Worm (Caenorhabditis elegans) whole organism, L1 larva: ENCODE measurements around the gene C55C3.7.

ENCODE experiments used
- ceh-82 ChIP-seq, 3 experiments: fragments of 150-350 bp in 1 of 3; sonication (generic microtip) in 2 of 3; optimal IDR thresholded peaks; 2 replicates each; lab custom pipeline; 2014 to 2017; ENCODE audit warnings: missing biosample characterization in 3 of 3, missing genetic modification characterization in 3 of 3
- unc-30 ChIP-seq: sonication (generic microtip); optimal IDR thresholded peaks from 2 replicates; lab custom pipeline; 2017; ENCODE audit warnings: missing biosample characterization, missing genetic modification characterization
- zag-1 ChIP-seq: fragments of 150-350 bp; optimal IDR thresholded peaks from 2 replicates; lab custom pipeline; 2014; ENCODE audit warnings: missing biosample characterization, missing genetic modification characterization
- ztf-11 ChIP-seq, 2 experiments: sonication (generic microtip); optimal IDR thresholded peaks; 2 replicates each; lab custom pipeline; 2016 to 2017; ENCODE audit warnings: missing genetic modification characterization in 2 of 2, missing biosample characterization in 1 of 2, missing compliant biosample characterization in 1 of 2

- no peak for TF ChIP-seq ztf-11 (tag; optimal IDR thresholded peaks at IDR 0.05; lab: Kevin White, UChicago)
- no peak for TF ChIP-seq ceh-82 (tag; optimal IDR thresholded peaks at IDR 0.05; lab: Kevin White, UChicago)
- no peak for TF ChIP-seq zag-1 (tag; lab: Kevin White, UChicago)
- no peak for TF ChIP-seq unc-30
These were observed 21.0 kb upstream of the C55C3.7 start, which contains the start of the genes C55C3.73 and perm-5 for ce11 chrIV:5703443-5703842.
